Worm (Caenorhabditis elegans) whole organism, L3 larva: ENCODE measurements around the gene col-81.

Source experiments
- R02D3.7 ChIP-seq: fragments of 150-350 bp; optimal IDR thresholded peaks from 2 replicates; lab custom pipeline; 2014; ENCODE audit warnings: missing biosample characterization, missing genetic modification characterization
- aly-2 ChIP-seq: fragments of 150-350 bp; optimal IDR thresholded peaks from 2 replicates; lab custom pipeline; 2014; ENCODE audit warnings: missing biosample characterization, missing genetic modification characterization
- ama-1 ChIP-seq: fragments of 150-350 bp; optimal IDR thresholded peaks from 2 replicates; lab custom pipeline; 2018
- ceh-16 ChIP-seq: sonication (generic microtip); optimal IDR thresholded peaks from 2 replicates; lab custom pipeline; 2017; ENCODE audit warnings: missing biosample characterization, missing genetic modification characterization
- ceh-28 ChIP-seq: fragments of 150-350 bp; optimal IDR thresholded peaks from 2 replicates; lab custom pipeline; 2014; ENCODE audit warnings: missing biosample characterization, missing genetic modification reagents, missing genetic modification characterization
- ceh-82 ChIP-seq: fragments of 150-350 bp; optimal IDR thresholded peaks from 2 replicates; lab custom pipeline; 2014; ENCODE audit warnings: missing biosample characterization, missing genetic modification characterization
- ceh-9 ChIP-seq: sonication (generic microtip); optimal IDR thresholded peaks from 2 replicates; lab custom pipeline; 2018; ENCODE audit warnings: missing biosample characterization, missing genetic modification characterization
- daf-12 ChIP-seq: fragments of 150-350 bp; optimal IDR thresholded peaks from 2 replicates; lab custom pipeline; 2014; ENCODE audit warnings: missing biosample characterization, missing genetic modification reagents, missing genetic modification characterization
- egl-27 ChIP-seq: sonication (generic microtip); optimal IDR thresholded peaks from 4 replicates; lab custom pipeline; 2017; ENCODE audit warnings: missing biosample characterization, missing genetic modification reagents, missing genetic modification characterization
- egl-5 ChIP-seq: fragments of 150-350 bp; optimal IDR thresholded peaks from 2 replicates; lab custom pipeline; 2017; ENCODE audit warnings: missing biosample characterization, missing genetic modification reagents, missing genetic modification characterization, inconsistent platforms
- elt-3 ChIP-seq, 3 experiments: fragments of 150-350 bp in 1 of 3; sonication (generic microtip) in 2 of 3; optimal IDR thresholded peaks; 2 replicates in 2 of 3; 4 replicates in 1 of 3; lab custom pipeline; 2014 to 2017; ENCODE audit warnings: missing biosample characterization in 3 of 3, missing genetic modification characterization in 3 of 3
- eor-1 ChIP-seq, 2 experiments: fragments of 150-350 bp; optimal IDR thresholded peaks; 2 replicates each; lab custom pipeline; 2014 to 2018; ENCODE audit warnings: missing biosample characterization in 2 of 2, missing genetic modification characterization in 2 of 2
- fkh-10 ChIP-seq: sonication (generic microtip); optimal IDR thresholded peaks from 2 replicates; lab custom pipeline; 2017; ENCODE audit warnings: missing biosample characterization, missing genetic modification reagents, missing genetic modification characterization
- fos-1 ChIP-seq: fragments of 150-350 bp; optimal IDR thresholded peaks from 2 replicates; lab custom pipeline; 2014; ENCODE audit warnings: missing biosample characterization, missing genetic modification characterization
- hmg-11 ChIP-seq: sonication (generic microtip); optimal IDR thresholded peaks from 2 replicates; lab custom pipeline; 2016; ENCODE audit warnings: missing genetic modification characterization, missing compliant biosample characterization
- jun-1 ChIP-seq: fragments of 150-350 bp; optimal IDR thresholded peaks from 2 replicates; lab custom pipeline; 2014; ENCODE audit warnings: missing biosample characterization, missing genetic modification reagents, missing genetic modification characterization
- lin-15B ChIP-seq: fragments of 150-350 bp; optimal IDR thresholded peaks from 2 replicates; lab custom pipeline; 2014; ENCODE audit warnings: missing biosample characterization, missing genetic modification characterization
- lin-39 ChIP-seq: fragments of 150-350 bp; optimal IDR thresholded peaks from 2 replicates; lab custom pipeline; 2018; ENCODE audit warnings: missing biosample characterization, missing genetic modification reagents, missing genetic modification characterization
- lsy-12 ChIP-seq: sonication (generic microtip); optimal IDR thresholded peaks from 2 replicates; lab custom pipeline; 2016; ENCODE audit warnings: mild to moderate bottlenecking, missing genetic modification characterization, missing compliant biosample characterization
- mdl-1 ChIP-seq: fragments of 150-350 bp; optimal IDR thresholded peaks from 2 replicates; lab custom pipeline; 2014; ENCODE audit warnings: missing biosample characterization, missing genetic modification characterization
- mml-1 ChIP-seq: fragments of 150-350 bp; sonication (generic microtip); optimal IDR thresholded peaks from 3 replicates; lab custom pipeline; 2014; ENCODE audit warnings: missing biosample characterization, missing genetic modification characterization
- nfya-1 ChIP-seq: sonication (generic microtip); optimal IDR thresholded peaks from 2 replicates; lab custom pipeline; 2017; ENCODE audit warnings: missing genetic modification characterization, mild to moderate bottlenecking, missing compliant biosample characterization, antibody characterized with exemption, moderate library complexity; ENCODE audit not compliant: insufficient read depth
- nhr-11 ChIP-seq: fragments of 150-350 bp; optimal IDR thresholded peaks from 2 replicates; lab custom pipeline; 2014; ENCODE audit warnings: missing biosample characterization, missing genetic modification characterization
- nhr-12 ChIP-seq: fragments of 150-350 bp; optimal IDR thresholded peaks from 2 replicates; lab custom pipeline; 2014; ENCODE audit warnings: missing biosample characterization, missing genetic modification characterization
- nhr-23 ChIP-seq: fragments of 150-350 bp; optimal IDR thresholded peaks from 2 replicates; lab custom pipeline; 2014; ENCODE audit warnings: missing biosample characterization, missing genetic modification reagents, missing genetic modification characterization
- nhr-237 ChIP-seq: fragments of 150-350 bp; optimal IDR thresholded peaks from 2 replicates; lab custom pipeline; 2014; ENCODE audit warnings: missing biosample characterization, missing genetic modification characterization
- nhr-25 ChIP-seq: sonication (generic microtip); optimal IDR thresholded peaks from 2 replicates; lab custom pipeline; 2017; ENCODE audit warnings: missing biosample characterization, missing genetic modification characterization
- nhr-28 ChIP-seq: fragments of 150-350 bp; optimal IDR thresholded peaks from 2 replicates; lab custom pipeline; 2014; ENCODE audit warnings: missing biosample characterization, missing genetic modification characterization
- nhr-43 ChIP-seq: sonication (generic microtip); optimal IDR thresholded peaks from 2 replicates; lab custom pipeline; 2016; ENCODE audit warnings: mild to moderate bottlenecking, missing genetic modification characterization, missing compliant biosample characterization; ENCODE audit not compliant: poor library complexity, severe bottlenecking
- nhr-67 ChIP-seq: fragments of 150-350 bp; optimal IDR thresholded peaks from 2 replicates; lab custom pipeline; 2014; ENCODE audit warnings: missing biosample characterization, missing genetic modification characterization
- nhr-76 ChIP-seq: fragments of 150-350 bp; sonication (generic microtip); optimal IDR thresholded peaks from 5 replicates; lab custom pipeline; 2014; ENCODE audit warnings: missing biosample characterization, missing genetic modification characterization
- pha-4 ChIP-seq: fragments of 150-350 bp; optimal IDR thresholded peaks from 2 replicates; lab custom pipeline; 2014; ENCODE audit warnings: missing biosample characterization, missing genetic modification reagents, missing genetic modification characterization
- pqm-1 ChIP-seq: fragments of 150-350 bp; optimal IDR thresholded peaks from 2 replicates; lab custom pipeline; 2017; ENCODE audit warnings: missing biosample characterization, missing genetic modification characterization, inconsistent platforms
- sea-2 ChIP-seq: fragments of 150-350 bp; sonication (generic microtip); optimal IDR thresholded peaks from 4 replicates; lab custom pipeline; 2014; ENCODE audit warnings: missing biosample characterization, missing genetic modification reagents, missing genetic modification characterization
- skn-1 ChIP-seq: fragments of 150-350 bp; optimal IDR thresholded peaks from 2 replicates; lab custom pipeline; 2014; ENCODE audit warnings: missing biosample characterization, missing genetic modification characterization
- snpc-4 ChIP-seq: fragments of 150-350 bp; optimal IDR thresholded peaks from 2 replicates; lab custom pipeline; 2014; ENCODE audit warnings: missing biosample characterization, missing genetic modification characterization
- ztf-11 ChIP-seq: fragments of 150-350 bp; optimal IDR thresholded peaks from 2 replicates; lab custom pipeline; 2014; ENCODE audit warnings: missing biosample characterization, missing genetic modification characterization
- ztf-4 ChIP-seq: fragments of 150-350 bp; optimal IDR thresholded peaks from 2 replicates; lab custom pipeline; 2014; ENCODE audit warnings: missing biosample characterization, missing genetic modification characterization

The col-81 gene

DNA sequence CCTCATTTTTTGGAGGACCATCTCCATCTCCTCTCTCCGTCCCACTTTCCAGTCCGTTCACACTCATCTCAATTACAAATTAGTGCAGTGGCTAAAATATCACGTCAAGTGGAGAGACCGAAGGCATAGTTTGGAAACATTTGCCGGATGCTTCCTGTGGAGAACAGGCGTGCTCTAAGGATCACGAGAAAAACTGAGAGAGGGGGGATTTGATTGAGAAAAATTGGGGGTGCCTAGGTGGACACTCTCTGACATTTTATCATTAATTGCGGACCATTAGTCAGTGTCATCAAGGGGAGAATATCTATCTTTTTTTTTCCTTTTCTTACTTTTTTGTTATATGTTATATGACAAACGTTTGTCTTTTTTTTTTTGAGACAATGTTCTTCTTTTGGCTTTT is 31.6 kb downstream of the col-81 start:
- TF ChIP-seq nfya-1 (tag; lab: Kevin White, UChicago): peak; percentile 35
- TF ChIP-seq lin-39: peak; percentile 50
- no peak for TF ChIP-seq nhr-25 (tag; lab: Kevin White, UChicago)
- peak; percentile 56 for TF ChIP-seq egl-5 (tag; lab: Kevin White, UChicago)

DNA sequence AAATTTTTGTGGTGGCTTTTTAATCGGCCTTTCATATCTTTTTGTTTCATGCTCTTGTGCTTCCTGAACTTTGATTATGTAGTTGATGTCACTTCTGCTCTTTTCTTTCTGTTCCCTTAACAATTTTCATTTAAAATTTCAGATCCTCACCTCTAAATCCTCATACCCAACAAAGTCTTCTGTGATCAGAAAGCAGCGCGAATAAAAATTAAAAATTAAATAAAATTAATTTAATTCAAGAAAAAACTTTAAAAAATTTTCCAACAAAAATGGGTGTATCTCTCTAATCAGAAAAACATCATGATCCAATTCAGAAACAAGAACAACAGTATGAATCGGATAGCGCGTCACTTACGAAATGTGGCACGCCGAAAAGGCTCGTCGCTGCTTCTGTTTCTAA is 38.3 kb downstream of the col-81 start, which contains the start of gene ptp-3:
ptp-3 (plus strand) TSS at position 301 of the 400 bp plus-strand sequence.
- TF ChIP-seq ama-1 (lab: Kevin White, UChicago) (no peak), fkh-10 (GFP tag; lab: Kevin White, UChicago) (no peak), mdl-1 (no peak), elt-3 (tag; optimal IDR thresholded peaks at IDR 0.05; lab: Kevin White, UChicago) (no peak), ztf-11 (tag; lab: Kevin White, UChicago) (no peak), lsy-12 (tag; lab: Kevin White, UChicago) (no peak), nhr-76 (no peak), egl-27 (tag; lab: Kevin White, UChicago) (no peak), nfya-1 (tag; lab: Kevin White, UChicago) (no peak), lin-15B (tag; lab: Kevin White, UChicago) (no peak), mml-1 (tag; lab: Kevin White, UChicago) (no peak), daf-12 (tag; lab: Kevin White, UChicago) (no peak), aly-2 (tag; lab: Kevin White, UChicago) (no peak), ceh-82 (tag; lab: Kevin White, UChicago) (no peak), nhr-28 (tag; lab: Kevin White, UChicago) (no peak)

DNA sequence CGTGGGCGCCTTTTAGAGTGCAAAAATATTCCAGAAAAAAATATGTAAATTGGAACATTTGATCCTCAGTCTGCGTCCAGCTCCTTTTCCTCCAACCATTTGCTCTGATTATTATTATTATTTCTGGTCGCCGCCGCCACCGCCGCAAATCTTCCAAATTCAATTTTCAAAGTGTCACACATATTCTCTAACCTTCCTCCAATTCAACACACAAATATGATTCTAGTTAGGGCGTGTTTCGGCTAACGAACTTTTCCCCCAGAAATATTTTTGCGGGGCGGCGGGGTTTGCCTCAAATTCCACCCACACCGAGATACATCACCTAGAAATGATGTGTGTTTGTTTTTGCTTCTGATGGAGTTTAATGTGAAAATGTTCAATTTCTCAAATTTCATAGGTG is 41.9 kb downstream of the col-81 start:
- TF ChIP-seq nhr-12 (tag; lab: Kevin White, UChicago) (no peak), nhr-23 (tag; lab: Kevin White, UChicago) (no peak), egl-27 (tag; lab: Kevin White, UChicago) (no peak), nhr-67 (tag; lab: Kevin White, UChicago) (no peak), fos-1 (tag; lab: Kevin White, UChicago) (no peak), pqm-1 (tag; lab: Kevin White, UChicago) (no peak), nhr-11 (no peak), jun-1 (tag; lab: Kevin White, UChicago) (no peak), nhr-76 (no peak), ama-1 (lab: Kevin White, UChicago) (no peak), mml-1 (tag; lab: Kevin White, UChicago) (no peak), ztf-4 (tag; lab: Kevin White, UChicago) (no peak), ceh-9 (tag; lab: Kevin White, UChicago) (no peak), sea-2 (GFP tag; lab: Kevin White, UChicago) (no peak), nhr-43 (no peak), eor-1 (tag; optimal IDR thresholded peaks at IDR 0.05; lab: Kevin White, UChicago) (no peak)

DNA sequence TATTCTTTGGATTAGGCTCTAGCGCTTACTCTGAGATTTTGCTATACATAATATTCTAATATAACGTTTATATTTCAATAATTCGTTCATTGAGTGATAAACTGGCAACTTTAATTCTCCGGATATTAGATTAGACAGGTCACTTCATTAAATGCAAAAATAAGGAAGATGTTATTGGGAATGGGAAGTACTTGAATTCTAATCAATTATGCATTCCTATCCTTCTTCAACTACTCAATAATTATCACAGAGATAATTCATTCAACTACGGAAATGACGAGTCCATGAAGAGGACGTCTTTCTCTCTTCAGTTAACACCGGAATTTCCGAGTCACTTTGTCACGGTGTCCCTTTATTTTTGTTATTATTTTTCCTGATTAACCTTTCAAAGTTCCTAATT is 42.9 kb downstream of the col-81 start:
- no peak for TF ChIP-seq nhr-67 (tag; lab: Kevin White, UChicago)
- TF ChIP-seq, all 47 proteins: peak for 0

DNA sequence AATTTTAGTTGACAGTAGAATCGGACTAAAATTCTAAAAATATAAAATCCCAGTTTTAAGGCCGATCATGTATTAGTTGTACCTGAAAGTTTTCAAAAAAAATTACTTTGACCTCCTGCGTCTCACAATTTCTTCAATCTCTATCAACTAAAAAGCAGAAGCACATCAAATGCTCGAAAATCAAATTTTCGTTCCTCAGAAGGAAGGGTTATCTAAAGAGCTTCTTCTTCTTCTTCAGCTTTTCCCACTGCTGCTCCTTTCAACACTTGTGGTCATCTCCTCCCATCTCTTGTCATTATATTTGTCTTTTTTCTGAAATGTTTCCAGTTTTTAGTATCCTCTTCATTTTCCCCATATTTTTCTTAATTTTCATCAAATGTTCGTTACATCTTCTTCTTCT is 48.8 kb downstream of the col-81 start:
- no peak for TF ChIP-seq nfya-1 (tag; lab: Kevin White, UChicago)
- no peak for TF ChIP-seq snpc-4 (tag; lab: Kevin White, UChicago)
- no peak for TF ChIP-seq skn-1 (tag; lab: Kevin White, UChicago)
- TF ChIP-seq R02D3.7: no peak
- no peak for TF ChIP-seq aly-2 (tag; lab: Kevin White, UChicago)
- TF ChIP-seq pha-4 (tag; lab: Kevin White, UChicago): no peak
- no peak for TF ChIP-seq ceh-28 (tag; lab: Kevin White, UChicago)
- no peak for TF ChIP-seq nhr-237 (tag; lab: Kevin White, UChicago)
- no peak for TF ChIP-seq daf-12 (tag; lab: Kevin White, UChicago)
- no peak for TF ChIP-seq hmg-11 (tag; lab: Kevin White, UChicago)
- no peak for TF ChIP-seq mml-1 (tag; lab: Kevin White, UChicago)
- no peak for TF ChIP-seq sea-2 (GFP tag; lab: Kevin White, UChicago)
- no peak for TF ChIP-seq ceh-16
- no peak for TF ChIP-seq ceh-82 (tag; lab: Kevin White, UChicago)
- TF ChIP-seq ama-1 (lab: Kevin White, UChicago): no peak
- TF ChIP-seq nhr-12 (tag; lab: Kevin White, UChicago): no peak
